Fruit fly (Drosophila melanogaster) whole organism, prepupa: ENCODE data around the gene CG34409.

Experiments
- Blimp-1 ChIP-seq: fragments of 200-800 bp; sonication (Bioruptor generic); optimal IDR thresholded peaks from 3 replicates; lab custom pipeline; 2017; ENCODE audit warnings: missing biosample characterization, missing genetic modification characterization, mild to moderate bottlenecking, moderate library complexity, missing genetic modification reagents
- CG10631 ChIP-seq: fragments of 200-800 bp; sonication (Bioruptor generic); optimal IDR thresholded peaks from 2 replicates; lab custom pipeline; 2016; ENCODE audit warnings: missing biosample characterization, missing genetic modification characterization
- CG11294 ChIP-seq: fragments of 200-800 bp; sonication (Bioruptor generic); IDR thresholded peaks from 2 replicates; pipeline ENCODE4 v1.3.6; 2022; ENCODE audit warnings: missing biosample characterization, missing genetic modification characterization
- CG11902 ChIP-seq: fragments of 200-800 bp; sonication (Bioruptor generic); optimal IDR thresholded peaks from 3 replicates; lab custom pipeline; 2016; ENCODE audit warnings: missing biosample characterization, missing genetic modification characterization
- CG1621 ChIP-seq: fragments of 200-800 bp; sonication (Bioruptor generic); optimal IDR thresholded peaks from 3 replicates; lab custom pipeline; 2018; ENCODE audit warnings: missing biosample characterization, mild to moderate bottlenecking, missing genetic modification characterization
- CG16779 ChIP-seq: fragments of 200-800 bp; sonication (Bioruptor generic); optimal IDR thresholded peaks from 3 replicates; lab custom pipeline; 2017; ENCODE audit warnings: missing biosample characterization, mild to moderate bottlenecking, missing genetic modification characterization
- CG3032 ChIP-seq: fragments of 200-800 bp; optimal IDR thresholded peaks from 2 replicates; lab custom pipeline; 2019; ENCODE audit warnings: missing biosample characterization, mild to moderate bottlenecking, missing genetic modification characterization, moderate library complexity
- CG34406 ChIP-seq: fragments of 200-800 bp; sonication (Bioruptor generic); optimal IDR thresholded peaks from 3 replicates; lab custom pipeline; 2016; ENCODE audit warnings: missing biosample characterization, missing genetic modification characterization
- CG3919 ChIP-seq: fragments of 200-800 bp; sonication (Bioruptor generic); optimal IDR thresholded peaks from 3 replicates; lab custom pipeline; 2016; ENCODE audit warnings: missing biosample characterization, missing genetic modification characterization
- CG4318 ChIP-seq: fragments of 200-800 bp; sonication (Bioruptor generic); optimal IDR thresholded peaks from 3 replicates; lab custom pipeline; 2017; ENCODE audit warnings: missing biosample characterization, mild to moderate bottlenecking, missing genetic modification characterization
- CG6163 ChIP-seq: fragments of 200-800 bp; sonication (Bioruptor generic); IDR thresholded peaks from 3 replicates; pipeline ENCODE4 v1.3.6; 2022; ENCODE audit warnings: missing biosample characterization, missing genetic modification characterization
- CG6276 ChIP-seq: fragments of 200-800 bp; sonication (Bioruptor generic); optimal IDR thresholded peaks from 2 replicates; lab custom pipeline; 2017; ENCODE audit warnings: missing biosample characterization, mild to moderate bottlenecking, missing genetic modification characterization
- CG6854 ChIP-seq: fragments of 200-800 bp; sonication (Bioruptor generic); optimal IDR thresholded peaks from 2 replicates; lab custom pipeline; 2017; ENCODE audit warnings: missing biosample characterization, mild to moderate bottlenecking, missing genetic modification characterization
- CG7368 ChIP-seq: fragments of 200-800 bp; sonication (Bioruptor generic); optimal IDR thresholded peaks from 3 replicates; lab custom pipeline; 2016; ENCODE audit warnings: missing biosample characterization, missing genetic modification characterization
- CG8119 ChIP-seq: fragments of 200-800 bp; sonication (Bioruptor generic); IDR thresholded peaks from 3 replicates; pipeline ENCODE4 v1.3.6; 2022; ENCODE audit warnings: missing biosample characterization, missing genetic modification characterization
- CG8319 ChIP-seq: fragments of 200-800 bp; sonication (Bioruptor generic); optimal IDR thresholded peaks from 3 replicates; lab custom pipeline; 2016; ENCODE audit warnings: missing biosample characterization, missing genetic modification characterization
- CG8632 ChIP-seq: fragments of 200-800 bp; sonication (Bioruptor generic); optimal IDR thresholded peaks from 3 replicates; lab custom pipeline; 2016; ENCODE audit warnings: missing biosample characterization, missing genetic modification characterization
- CG9139 ChIP-seq: fragments of 200-800 bp; sonication (Bioruptor generic); optimal IDR thresholded peaks from 3 replicates; lab custom pipeline; 2017; ENCODE audit warnings: missing biosample characterization, mild to moderate bottlenecking, missing genetic modification characterization
- Eip78C ChIP-seq: fragments of 200-800 bp; sonication (Bioruptor generic); peaks from one replicate; lab custom pipeline; 2016; ENCODE audit warnings: missing biosample characterization, missing genetic modification characterization
- Ets21C ChIP-seq: fragments of 200-800 bp; sonication (Bioruptor generic); optimal IDR thresholded peaks from 3 replicates; lab custom pipeline; 2016; ENCODE audit warnings: missing biosample characterization, missing genetic modification characterization
- Ets96B ChIP-seq: fragments of 200-800 bp; optimal IDR thresholded peaks from 2 replicates; lab custom pipeline; 2019; ENCODE audit warnings: missing biosample characterization, mild to moderate bottlenecking, missing genetic modification characterization, moderate library complexity
- Gug ChIP-seq: fragments of 200-800 bp; sonication (Bioruptor generic); IDR thresholded peaks from 2 replicates; pipeline ENCODE4 v1.3.6; 2022; ENCODE audit warnings: missing biosample characterization, missing genetic modification characterization
- Hr38 ChIP-seq: sonication (Bioruptor generic); optimal IDR thresholded peaks from 2 replicates; lab custom pipeline; 2016; ENCODE audit warnings: missing biosample characterization, missing genetic modification characterization
- Hr39 ChIP-seq: fragments of 200-800 bp; sonication (Bioruptor generic); optimal IDR thresholded peaks from 2 replicates; lab custom pipeline; 2016; ENCODE audit warnings: missing biosample characterization, missing genetic modification characterization
- Hr4 ChIP-seq: fragments of 200-800 bp; sonication (Bioruptor generic); optimal IDR thresholded peaks from 3 replicates; lab custom pipeline; 2016; ENCODE audit warnings: missing biosample characterization, missing genetic modification characterization
- Lpt ChIP-seq: fragments of 200-800 bp; sonication (Bioruptor generic); optimal IDR thresholded peaks from 3 replicates; lab custom pipeline; 2016; ENCODE audit warnings: missing biosample characterization, missing genetic modification characterization
- Met ChIP-seq: fragments of 200-800 bp; sonication (Bioruptor generic); optimal IDR thresholded peaks from 3 replicates; lab custom pipeline; 2016; ENCODE audit warnings: missing biosample characterization, missing genetic modification characterization
- OdsH ChIP-seq: fragments of 200-800 bp; sonication (Bioruptor generic); optimal IDR thresholded peaks from 3 replicates; lab custom pipeline; 2016; ENCODE audit warnings: missing biosample characterization, missing genetic modification characterization
- Smox ChIP-seq: fragments of 200-800 bp; sonication (Bioruptor generic); optimal IDR thresholded peaks from 3 replicates; lab custom pipeline; 2016; ENCODE audit warnings: missing biosample characterization, missing genetic modification characterization
- Sox14 ChIP-seq: fragments of 200-800 bp; sonication (Bioruptor generic); optimal IDR thresholded peaks from 3 replicates; lab custom pipeline; 2016; ENCODE audit warnings: missing biosample characterization, missing genetic modification characterization
- acj6 ChIP-seq: fragments of 200-800 bp; sonication (Bioruptor generic); optimal IDR thresholded peaks from 3 replicates; lab custom pipeline; 2016; ENCODE audit warnings: missing biosample characterization, missing genetic modification characterization
- dac ChIP-seq: fragments of 200-800 bp; sonication (Bioruptor generic); optimal IDR thresholded peaks from 2 replicates; lab custom pipeline; 2017; ENCODE audit warnings: missing biosample characterization, mild to moderate bottlenecking, missing genetic modification characterization
- dsx ChIP-seq: fragments of 200-800 bp; optimal IDR thresholded peaks from 3 replicates; lab custom pipeline; 2019; ENCODE audit warnings: missing biosample characterization, mild to moderate bottlenecking, missing genetic modification characterization, moderate library complexity; ENCODE audit not compliant: poor library complexity, severe bottlenecking
- esn ChIP-seq: fragments of 200-800 bp; sonication (Bioruptor generic); optimal IDR thresholded peaks from 2 replicates; lab custom pipeline; 2016; ENCODE audit warnings: missing biosample characterization, mild to moderate bottlenecking, missing genetic modification characterization, moderate library complexity
- fd59A ChIP-seq: fragments of 200-800 bp; sonication (Bioruptor generic); optimal IDR thresholded peaks from 2 replicates; lab custom pipeline; 2017; ENCODE audit warnings: missing biosample characterization, mild to moderate bottlenecking, missing genetic modification characterization, missing genetic modification reagents
- fd85E ChIP-seq: fragments of 200-800 bp; sonication (Bioruptor generic); optimal IDR thresholded peaks from 3 replicates; lab custom pipeline; 2016; ENCODE audit warnings: missing biosample characterization, missing genetic modification characterization
- fkh ChIP-seq: fragments of 200-800 bp; sonication (Bioruptor generic); optimal IDR thresholded peaks from 3 replicates; lab custom pipeline; 2017; ENCODE audit warnings: missing biosample characterization, mild to moderate bottlenecking, missing genetic modification characterization, moderate library complexity
- pdm3 ChIP-seq: fragments of 200-800 bp; sonication (Bioruptor generic); optimal IDR thresholded peaks from 3 replicates; lab custom pipeline; 2016; ENCODE audit warnings: missing biosample characterization, missing genetic modification characterization
- spab ChIP-seq: fragments of 200-800 bp; sonication (Bioruptor generic); optimal IDR thresholded peaks from 2 replicates; lab custom pipeline; 2017; ENCODE audit warnings: missing biosample characterization, mild to moderate bottlenecking, missing genetic modification characterization, missing genetic modification reagents
- ss ChIP-seq, 2 experiments: fragments of 200-800 bp; sonication (Bioruptor generic); optimal IDR thresholded peaks; 2 replicates in 1 of 2; 3 replicates in 1 of 2; lab custom pipeline; 2017 to 2018; ENCODE audit warnings: mild to moderate bottlenecking in 2 of 2, missing biosample characterization in 2 of 2, missing genetic modification characterization in 2 of 2, moderate library complexity in 1 of 2
- svp ChIP-seq: fragments of 200-800 bp; sonication (Bioruptor generic); peaks from one replicate; lab custom pipeline; 2016; ENCODE audit warnings: missing biosample characterization, missing genetic modification characterization
- topi ChIP-seq: fragments of 200-800 bp; sonication (Bioruptor generic); optimal IDR thresholded peaks from 3 replicates; lab custom pipeline; 2016; ENCODE audit warnings: missing biosample characterization, missing genetic modification characterization
- vri ChIP-seq: fragments of 200-800 bp; sonication (Bioruptor generic); optimal IDR thresholded peaks from 3 replicates; lab custom pipeline; 2016; ENCODE audit warnings: missing biosample characterization, mild to moderate bottlenecking, missing genetic modification characterization

The CG34409 gene

DNA sequence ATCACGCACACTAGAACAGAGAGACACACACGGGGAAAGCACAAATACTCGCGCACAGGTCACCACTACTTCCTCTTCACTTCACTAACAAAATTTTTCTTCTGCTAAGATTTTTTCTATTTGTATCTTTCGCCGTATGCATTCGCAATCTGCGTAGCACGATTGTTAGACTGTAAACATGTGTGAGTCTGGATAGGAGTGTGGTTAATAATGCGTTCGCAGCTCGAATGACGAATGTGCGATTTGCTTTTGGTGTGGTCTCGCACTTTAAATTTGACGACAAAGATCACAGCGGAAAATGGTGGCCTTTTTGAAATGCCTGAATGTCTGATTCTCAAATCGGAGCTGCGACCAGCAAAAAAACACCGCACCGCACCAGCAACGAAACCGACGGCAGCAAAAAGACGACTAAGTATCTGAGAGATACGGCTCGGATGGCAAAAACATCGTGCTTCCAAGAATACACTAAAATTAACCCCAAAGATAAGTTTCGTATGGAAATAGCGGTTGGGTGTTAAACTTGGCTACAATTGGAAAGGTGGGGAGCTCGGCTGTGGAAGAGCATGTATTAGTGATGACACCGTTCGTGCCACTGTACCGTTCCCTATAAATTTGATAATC is 41.0 kb downstream of the CG34409 start, which contains the start of gene Unc-115a (continued):
- TF ChIP-seq CG8319 (GFP tag; lab: Kevin White, UChicago) (no peak), fkh (peak; percentile 35), pdm3 (GFP tag; lab: Kevin White, UChicago) (no peak), dsx (GFP tag; lab: Kevin White, UChicago) (peak; percentile 60)
- TF ChIP-seq, all 60 proteins: peak for 11

DNA sequence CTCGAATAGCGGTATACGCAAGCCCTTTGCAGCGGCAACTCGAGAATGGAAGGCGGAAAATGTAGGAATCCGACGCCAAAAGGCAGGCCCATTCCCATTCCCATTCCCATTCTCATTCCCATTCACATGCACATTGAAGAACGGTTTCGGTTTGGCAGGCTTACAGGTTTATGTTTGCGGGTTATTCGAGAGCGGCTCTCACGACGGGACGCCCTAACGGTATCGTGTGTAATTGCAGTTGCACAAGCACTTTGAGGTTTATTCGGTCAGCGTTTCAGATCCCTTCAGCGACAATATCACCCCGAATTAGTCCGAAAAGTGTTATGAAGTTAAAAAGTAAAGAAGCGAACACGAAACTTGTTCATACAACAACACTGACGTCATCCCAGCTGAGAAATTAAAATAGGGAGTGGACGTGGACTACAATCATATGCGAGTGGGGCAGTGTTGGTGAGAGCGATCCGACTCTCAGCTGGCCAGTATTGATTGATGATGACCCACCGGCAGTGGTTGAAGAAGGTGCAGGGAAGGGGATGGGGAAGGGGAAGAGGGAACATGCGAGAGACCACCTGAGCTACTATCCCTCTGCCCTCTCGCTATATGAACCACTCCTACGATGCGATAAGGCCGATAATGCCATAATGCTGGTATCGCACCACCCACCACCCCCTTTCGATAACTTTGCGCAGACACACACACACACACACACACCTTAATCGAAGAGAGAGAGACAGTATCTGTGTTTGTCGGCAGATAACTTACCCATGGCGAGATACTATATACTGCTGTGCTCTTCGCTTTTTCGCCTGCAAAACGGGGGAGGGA is 41.8 kb downstream of the CG34409 start:
- peak; percentile 42 for TF ChIP-seq CG16779 (tag; lab: Kevin White, UChicago)
- TF ChIP-seq Met (GFP tag; lab: Kevin White, UChicago) = no peak
- TF ChIP-seq svp = peak; percentile 85
- TF ChIP-seq vri (GFP tag; lab: Kevin White, UChicago) = peak; percentile 99
- TF ChIP-seq CG34406 (GFP tag; lab: Kevin White, UChicago) = no peak
- peak; percentile 1 for TF ChIP-seq fd85E (GFP tag; lab: Kevin White, UChicago)
- peak; percentile 13 for TF ChIP-seq fkh
- TF ChIP-seq Lpt = peak; percentile 33

DNA sequence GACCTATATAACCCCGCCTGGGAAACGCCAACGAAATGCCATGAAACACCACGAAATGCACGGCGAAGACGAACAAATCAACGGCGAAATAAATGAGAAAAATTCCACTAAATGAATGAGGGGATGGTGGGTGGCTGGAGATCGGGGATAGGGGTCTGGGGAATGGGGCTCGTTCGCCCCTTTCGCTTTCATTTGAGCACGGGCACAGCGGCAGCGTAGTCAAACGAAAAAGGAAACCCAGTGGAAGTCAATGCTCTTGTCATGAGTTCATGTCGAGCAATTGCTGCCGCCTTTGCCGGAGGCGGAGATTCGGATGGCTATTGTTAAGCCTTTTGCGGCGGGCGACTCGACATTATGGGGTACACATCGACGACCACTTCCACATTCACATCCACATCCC is 42.9 kb downstream of the CG34409 start:
- TF ChIP-seq CG34406 (GFP tag; lab: Kevin White, UChicago) (no peak), Blimp-1 (GFP tag; lab: Kevin White, UChicago) (peak; percentile 55)
- TF ChIP-seq, all 60 proteins: peak for 1

dm6 chr3R:9702567-9702966 is 43.6 kb downstream of the CG34409 start:
- TF ChIP-seq Ets96B (tag; lab: Kevin White, UChicago) (peak; percentile 29), esn (GFP tag; lab: Kevin White, UChicago) (peak; percentile 64), CG8632 (GFP tag; lab: Kevin White, UChicago) (peak; percentile 16), CG3032 (no peak), acj6 (GFP tag; lab: Kevin White, UChicago) (no peak), Met (GFP tag; lab: Kevin White, UChicago) (peak; percentile 65), CG3919 (GFP tag; lab: Kevin White, UChicago) (peak; percentile 53), CG6163 (no peak), CG8319 (GFP tag; lab: Kevin White, UChicago) (no peak), CG1621 (tag; lab: Kevin White, UChicago) (no peak), ss (GFP tag; optimal IDR thresholded peaks at IDR 0.05; lab: Kevin White, UChicago) (no peak), Smox (GFP tag; lab: Kevin White, UChicago) (no peak), Hr4 (GFP tag; lab: Kevin White, UChicago) (peak; percentile 83), dac (GFP tag; lab: Kevin White, UChicago) (peak; percentile 34), Hr39 (GFP tag; lab: Kevin White, UChicago) (peak; percentile 58), CG8119 (no peak), Sox14 (peak; percentile 59), Gug (no peak), Blimp-1 (GFP tag; lab: Kevin White, UChicago) (no peak), fkh (peak; percentile 96), CG11902 (no peak), Eip78C (GFP tag; lab: Kevin White, UChicago) (peak; percentile 82), CG9139 (GFP tag; lab: Kevin White, UChicago) (no peak), Hr38 (no peak), CG10631 (GFP tag; lab: Kevin White, UChicago) (peak; percentile 51), pdm3 (GFP tag; lab: Kevin White, UChicago) (peak; percentile 67), OdsH (GFP tag; lab: Kevin White, UChicago) (peak; percentile 73), fd59A (no peak), CG7368 (GFP tag; lab: Kevin White, UChicago) (no peak), CG11294 (GFP tag; lab: Robert Waterston, UW) (no peak), CG6276 (GFP tag; lab: Kevin White, UChicago) (peak; percentile 80), CG6854 (GFP tag; lab: Kevin White, UChicago) (no peak), Ets21C (GFP tag; lab: Kevin White, UChicago) (peak; percentile 13), topi (GFP tag; lab: Kevin White, UChicago) (peak; percentile 53), CG4318 (no peak), spab (no peak), vri (GFP tag; lab: Kevin White, UChicago) (peak; percentile 55)
